Worm (Caenorhabditis elegans): ENCODE measurements around the gene T06E8.8.

DNA sequence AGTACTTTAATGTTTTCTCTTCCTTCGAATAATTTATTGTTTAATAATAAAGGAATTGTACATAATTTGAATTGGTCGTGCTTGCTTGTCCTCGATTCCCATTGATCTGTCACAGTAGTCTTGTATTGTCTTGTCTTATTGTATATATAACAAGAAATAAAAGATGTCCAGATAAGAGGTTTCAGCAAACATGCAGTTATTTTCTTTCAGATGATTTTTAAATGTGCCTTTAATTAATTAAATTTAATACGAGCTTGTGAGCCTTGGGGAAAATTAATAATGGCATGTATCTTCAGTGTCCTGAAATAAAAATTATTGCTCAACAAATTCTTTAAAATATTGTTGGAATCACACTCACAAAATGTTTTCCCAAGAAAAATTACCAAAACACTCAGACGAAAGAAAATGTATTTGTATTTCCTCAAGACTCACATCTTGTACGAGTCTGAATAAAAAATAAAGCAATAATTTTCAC is 20.4 kb upstream of the T06E8.8 start:
- TF ChIP-seq nhr-28 (tag; optimal IDR thresholded peaks at IDR 0.05) (no peak), nhr-237 (tag; optimal IDR thresholded peaks at IDR 0.05) (no peak), pha-4 (tag; optimal IDR thresholded peaks at IDR 0.05) (no peak)

Measured in whole organism, mixed stage, embryonic.